Worm (Caenorhabditis elegans) whole organism, L3 larva: Measurements from ENCODE around the gene btb-5.

Experiments used
- R02D3.7 ChIP-seq: fragments of 150-350 bp; optimal IDR thresholded peaks from 2 replicates; lab custom pipeline; 2014; ENCODE audit warnings: missing biosample characterization, missing genetic modification characterization
- ZK546.5 ChIP-seq: sonication (generic microtip); optimal IDR thresholded peaks from 2 replicates; lab custom pipeline; 2017; ENCODE audit warnings: missing biosample characterization, missing genetic modification characterization
- aly-2 ChIP-seq: fragments of 150-350 bp; optimal IDR thresholded peaks from 2 replicates; lab custom pipeline; 2014; ENCODE audit warnings: missing biosample characterization, missing genetic modification characterization
- ama-1 ChIP-seq: fragments of 150-350 bp; optimal IDR thresholded peaks from 2 replicates; lab custom pipeline; 2018
- ceh-16 ChIP-seq: sonication (generic microtip); optimal IDR thresholded peaks from 2 replicates; lab custom pipeline; 2017; ENCODE audit warnings: missing biosample characterization, missing genetic modification characterization
- ceh-28 ChIP-seq: fragments of 150-350 bp; optimal IDR thresholded peaks from 2 replicates; lab custom pipeline; 2014; ENCODE audit warnings: missing biosample characterization, missing genetic modification reagents, missing genetic modification characterization
- ceh-82 ChIP-seq: fragments of 150-350 bp; optimal IDR thresholded peaks from 2 replicates; lab custom pipeline; 2014; ENCODE audit warnings: missing biosample characterization, missing genetic modification characterization
- ceh-9 ChIP-seq: sonication (generic microtip); optimal IDR thresholded peaks from 2 replicates; lab custom pipeline; 2018; ENCODE audit warnings: missing biosample characterization, missing genetic modification characterization
- egl-27 ChIP-seq: sonication (generic microtip); optimal IDR thresholded peaks from 4 replicates; lab custom pipeline; 2017; ENCODE audit warnings: missing biosample characterization, missing genetic modification reagents, missing genetic modification characterization
- egl-5 ChIP-seq: fragments of 150-350 bp; optimal IDR thresholded peaks from 2 replicates; lab custom pipeline; 2017; ENCODE audit warnings: missing biosample characterization, missing genetic modification reagents, missing genetic modification characterization, inconsistent platforms
- elt-1 ChIP-seq: fragments of 150-350 bp; optimal IDR thresholded peaks from 2 replicates; lab custom pipeline; 2014; ENCODE audit warnings: missing biosample characterization, missing genetic modification characterization
- elt-2 ChIP-seq: sonication (generic microtip); optimal IDR thresholded peaks from 2 replicates; lab custom pipeline; 2016; ENCODE audit warnings: missing genetic modification reagents, mild to moderate bottlenecking, missing genetic modification characterization, missing compliant biosample characterization
- elt-3 ChIP-seq, 3 experiments: fragments of 150-350 bp in 1 of 3; sonication (generic microtip) in 2 of 3; optimal IDR thresholded peaks; 2 replicates in 2 of 3; 4 replicates in 1 of 3; lab custom pipeline; 2014 to 2017; ENCODE audit warnings: missing biosample characterization in 3 of 3, missing genetic modification characterization in 3 of 3
- eor-1 ChIP-seq, 2 experiments: fragments of 150-350 bp; optimal IDR thresholded peaks; 2 replicates each; lab custom pipeline; 2014 to 2018; ENCODE audit warnings: missing biosample characterization in 2 of 2, missing genetic modification characterization in 2 of 2
- fkh-10 ChIP-seq: sonication (generic microtip); optimal IDR thresholded peaks from 2 replicates; lab custom pipeline; 2017; ENCODE audit warnings: missing biosample characterization, missing genetic modification reagents, missing genetic modification characterization
- fkh-2 ChIP-seq: fragments of 150-350 bp; optimal IDR thresholded peaks from 2 replicates; lab custom pipeline; 2014; ENCODE audit warnings: missing biosample characterization, missing genetic modification reagents, missing genetic modification characterization
- fos-1 ChIP-seq: fragments of 150-350 bp; optimal IDR thresholded peaks from 2 replicates; lab custom pipeline; 2014; ENCODE audit warnings: missing biosample characterization, missing genetic modification characterization
- hmg-11 ChIP-seq: sonication (generic microtip); optimal IDR thresholded peaks from 2 replicates; lab custom pipeline; 2016; ENCODE audit warnings: missing genetic modification characterization, missing compliant biosample characterization
- jun-1 ChIP-seq: fragments of 150-350 bp; optimal IDR thresholded peaks from 2 replicates; lab custom pipeline; 2014; ENCODE audit warnings: missing biosample characterization, missing genetic modification reagents, missing genetic modification characterization
- lin-15B ChIP-seq: fragments of 150-350 bp; optimal IDR thresholded peaks from 2 replicates; lab custom pipeline; 2014; ENCODE audit warnings: missing biosample characterization, missing genetic modification characterization
- lin-39 ChIP-seq: fragments of 150-350 bp; optimal IDR thresholded peaks from 2 replicates; lab custom pipeline; 2018; ENCODE audit warnings: missing biosample characterization, missing genetic modification reagents, missing genetic modification characterization
- mml-1 ChIP-seq: fragments of 150-350 bp; sonication (generic microtip); optimal IDR thresholded peaks from 3 replicates; lab custom pipeline; 2014; ENCODE audit warnings: missing biosample characterization, missing genetic modification characterization
- nfya-1 ChIP-seq: sonication (generic microtip); optimal IDR thresholded peaks from 2 replicates; lab custom pipeline; 2017; ENCODE audit warnings: missing genetic modification characterization, mild to moderate bottlenecking, missing compliant biosample characterization, antibody characterized with exemption, moderate library complexity; ENCODE audit not compliant: insufficient read depth
- nhr-12 ChIP-seq: fragments of 150-350 bp; optimal IDR thresholded peaks from 2 replicates; lab custom pipeline; 2014; ENCODE audit warnings: missing biosample characterization, missing genetic modification characterization
- nhr-23 ChIP-seq: fragments of 150-350 bp; optimal IDR thresholded peaks from 2 replicates; lab custom pipeline; 2014; ENCODE audit warnings: missing biosample characterization, missing genetic modification reagents, missing genetic modification characterization
- nhr-237 ChIP-seq: fragments of 150-350 bp; optimal IDR thresholded peaks from 2 replicates; lab custom pipeline; 2014; ENCODE audit warnings: missing biosample characterization, missing genetic modification characterization
- nhr-25 ChIP-seq: sonication (generic microtip); optimal IDR thresholded peaks from 2 replicates; lab custom pipeline; 2017; ENCODE audit warnings: missing biosample characterization, missing genetic modification characterization
- nhr-28 ChIP-seq: fragments of 150-350 bp; optimal IDR thresholded peaks from 2 replicates; lab custom pipeline; 2014; ENCODE audit warnings: missing biosample characterization, missing genetic modification characterization
- nhr-43 ChIP-seq: sonication (generic microtip); optimal IDR thresholded peaks from 2 replicates; lab custom pipeline; 2016; ENCODE audit warnings: mild to moderate bottlenecking, missing genetic modification characterization, missing compliant biosample characterization; ENCODE audit not compliant: poor library complexity, severe bottlenecking
- nhr-76 ChIP-seq: fragments of 150-350 bp; sonication (generic microtip); optimal IDR thresholded peaks from 5 replicates; lab custom pipeline; 2014; ENCODE audit warnings: missing biosample characterization, missing genetic modification characterization
- nhr-77 ChIP-seq: fragments of 150-350 bp; optimal IDR thresholded peaks from 2 replicates; lab custom pipeline; 2014; ENCODE audit warnings: missing biosample characterization, missing genetic modification characterization
- pha-4 ChIP-seq: fragments of 150-350 bp; optimal IDR thresholded peaks from 2 replicates; lab custom pipeline; 2014; ENCODE audit warnings: missing biosample characterization, missing genetic modification reagents, missing genetic modification characterization
- pqm-1 ChIP-seq: fragments of 150-350 bp; optimal IDR thresholded peaks from 2 replicates; lab custom pipeline; 2017; ENCODE audit warnings: missing biosample characterization, missing genetic modification characterization, inconsistent platforms
- sea-2 ChIP-seq: fragments of 150-350 bp; sonication (generic microtip); optimal IDR thresholded peaks from 4 replicates; lab custom pipeline; 2014; ENCODE audit warnings: missing biosample characterization, missing genetic modification reagents, missing genetic modification characterization
- skn-1 ChIP-seq: fragments of 150-350 bp; optimal IDR thresholded peaks from 2 replicates; lab custom pipeline; 2014; ENCODE audit warnings: missing biosample characterization, missing genetic modification characterization
- tbx-2 ChIP-seq: sonication (generic microtip); optimal IDR thresholded peaks from 2 replicates; lab custom pipeline; 2016; ENCODE audit warnings: mild to moderate bottlenecking, missing genetic modification characterization, missing compliant biosample characterization
- unc-39 ChIP-seq: sonication (generic microtip); optimal IDR thresholded peaks from 4 replicates; lab custom pipeline; 2017; ENCODE audit warnings: missing biosample characterization, missing genetic modification characterization
- unc-62 ChIP-seq: fragments of 150-350 bp; sonication (generic microtip); optimal IDR thresholded peaks from 4 replicates; lab custom pipeline; 2014; ENCODE audit warnings: missing biosample characterization, missing genetic modification reagents, missing genetic modification characterization
- zag-1 ChIP-seq: fragments of 150-350 bp; optimal IDR thresholded peaks from 2 replicates; lab custom pipeline; 2014; ENCODE audit warnings: missing biosample characterization, missing genetic modification characterization
- ztf-11 ChIP-seq: fragments of 150-350 bp; optimal IDR thresholded peaks from 2 replicates; lab custom pipeline; 2014; ENCODE audit warnings: missing biosample characterization, missing genetic modification characterization
- ztf-4 ChIP-seq: fragments of 150-350 bp; optimal IDR thresholded peaks from 2 replicates; lab custom pipeline; 2014; ENCODE audit warnings: missing biosample characterization, missing genetic modification characterization

btb-5 gene

ce11 chrIII:62383-62873 is 1.5 kb upstream of the btb-5 start:
- TF ChIP-seq nhr-23 (tag; lab: Kevin White, UChicago) (peak; percentile 1), elt-2 (tag; lab: Kevin White, UChicago) (no peak), elt-3 (tag; optimal IDR thresholded peaks at IDR 0.05; lab: Kevin White, UChicago) (peak in 1 of 3 experiments; percentile 78), unc-62 (GFP tag; lab: Kevin White, UChicago) (no peak), ZK546.5 (no peak), egl-27 (no peak), egl-5 (tag; lab: Kevin White, UChicago) (no peak), fkh-2 (tag; lab: Kevin White, UChicago) (no peak), nhr-237 (tag; lab: Kevin White, UChicago) (no peak), ama-1 (lab: Kevin White, UChicago) (peak; percentile 41), ceh-28 (tag; lab: Kevin White, UChicago) (no peak), pqm-1 (tag; lab: Kevin White, UChicago) (no peak), eor-1 (tag; optimal IDR thresholded peaks at IDR 0.05; lab: Kevin White, UChicago) (no peak), lin-39 (tag; lab: Kevin White, UChicago) (peak; percentile 13), pha-4 (tag; lab: Kevin White, UChicago) (peak; percentile 34), fos-1 (no peak), aly-2 (tag; lab: Kevin White, UChicago) (no peak), ceh-82 (no peak), mml-1 (tag; lab: Kevin White, UChicago) (no peak), jun-1 (no peak), fkh-10 (no peak), tbx-2 (peak; percentile 58), skn-1 (tag; lab: Kevin White, UChicago) (no peak), hmg-11 (tag; lab: Kevin White, UChicago) (no peak), zag-1 (tag; lab: Kevin White, UChicago) (peak; percentile 28), ztf-11 (no peak), lin-15B (tag; lab: Kevin White, UChicago) (no peak), sea-2 (no peak), nhr-77 (tag; lab: Kevin White, UChicago) (no peak), nhr-12 (no peak), ceh-9 (tag; lab: Kevin White, UChicago) (no peak), nhr-43 (peak; percentile 10), R02D3.7 (tag; lab: Kevin White, UChicago) (no peak), nfya-1 (tag; lab: Kevin White, UChicago) (no peak)

- TF ChIP-seq nhr-76 (tag; lab: Kevin White, UChicago) (no peak), ztf-11 (no peak)
Measured at ce11 chrIII:53696-54095, 7.2 kb downstream of the btb-5 start.

- no peak for TF ChIP-seq hmg-11 (tag; lab: Kevin White, UChicago)
- TF ChIP-seq ZK546.5: no peak
- TF ChIP-seq ceh-9 (tag; lab: Kevin White, UChicago): no peak
- TF ChIP-seq tbx-2: no peak
- TF ChIP-seq pqm-1 (tag; lab: Kevin White, UChicago): no peak
- TF ChIP-seq R02D3.7 (tag; lab: Kevin White, UChicago): no peak
- no peak for TF ChIP-seq nhr-23 (tag; lab: Kevin White, UChicago)
- no peak for TF ChIP-seq egl-5 (tag; lab: Kevin White, UChicago)
- no peak for TF ChIP-seq nhr-25
- TF ChIP-seq ztf-4: no peak
- TF ChIP-seq egl-27: no peak
- no peak for TF ChIP-seq unc-39
- TF ChIP-seq fkh-2 (tag; lab: Kevin White, UChicago): no peak
- no peak for TF ChIP-seq nhr-28 (tag; lab: Kevin White, UChicago)
- no peak for TF ChIP-seq ztf-11
- no peak for TF ChIP-seq ceh-16 (tag; lab: Kevin White, UChicago)
- TF ChIP-seq elt-1: no peak
- TF ChIP-seq ceh-28 (tag; lab: Kevin White, UChicago): no peak
- TF ChIP-seq eor-1 (tag; optimal IDR thresholded peaks at IDR 0.05; lab: Kevin White, UChicago): no peak
- TF ChIP-seq elt-3 (tag; optimal IDR thresholded peaks at IDR 0.05; lab: Kevin White, UChicago): no peak
Measured at ce11 chrIII:51622-52021, 9.3 kb downstream of the btb-5 start.
